Worm (Caenorhabditis elegans) whole organism, L4 larva: ENCODE data around the gene irld-38.

Source experiments
- R02D3.7 ChIP-seq: fragments of 150-350 bp; sonication (generic microtip); optimal IDR thresholded peaks from 3 replicates; lab custom pipeline; 2014; ENCODE audit warnings: missing biosample characterization, missing genetic modification characterization
- ama-1 ChIP-seq: fragments of 150-350 bp; optimal IDR thresholded peaks from 2 replicates; lab custom pipeline; 2014; ENCODE audit warnings: inconsistent platforms, mixed read lengths
- attf-4 ChIP-seq: sonication (generic microtip); optimal IDR thresholded peaks from 3 replicates; lab custom pipeline; 2017; ENCODE audit warnings: missing biosample characterization, missing genetic modification characterization
- ceh-32 ChIP-seq: sonication (generic microtip); optimal IDR thresholded peaks from 2 replicates; lab custom pipeline; 2016; ENCODE audit warnings: mild to moderate bottlenecking, missing genetic modification characterization, missing compliant biosample characterization; ENCODE audit not compliant: poor library complexity
- ceh-44 ChIP-seq: fragments of 200-800 bp; sonication (Bioruptor generic); IDR thresholded peaks from 2 replicates; pipeline ENCODE4 v1.3.6; 2022; ENCODE audit warnings: missing genetic modification reagents, missing genetic modification characterization, missing compliant biosample characterization
- ctbp-1 ChIP-seq: fragments of 200-800 bp; sonication (Bioruptor generic); IDR thresholded peaks from 2 replicates; pipeline ENCODE4 v1.3.6; 2022; ENCODE audit warnings: missing genetic modification reagents, missing genetic modification characterization, missing compliant biosample characterization
- daf-12 ChIP-seq: fragments of 150-350 bp; optimal IDR thresholded peaks from 2 replicates; lab custom pipeline; 2014; ENCODE audit warnings: missing biosample characterization, missing genetic modification reagents, missing genetic modification characterization
- dmd-9 ChIP-seq: fragments of 200-800 bp; sonication (Bioruptor generic); IDR thresholded peaks from 2 replicates; pipeline ENCODE4 v1.3.6; 2022; ENCODE audit warnings: missing genetic modification reagents, missing genetic modification characterization, missing compliant biosample characterization
- duxl-1 ChIP-seq: sonication (generic microtip); optimal IDR thresholded peaks from 2 replicates; lab custom pipeline; 2016; ENCODE audit warnings: mild to moderate bottlenecking, missing genetic modification characterization, moderate library complexity, missing compliant biosample characterization; ENCODE audit not compliant: poor library complexity
- fos-1 ChIP-seq: fragments of 150-350 bp; optimal IDR thresholded peaks from 2 replicates; lab custom pipeline; 2014; ENCODE audit warnings: missing biosample characterization, missing genetic modification characterization
- gei-8 ChIP-seq: fragments of 200-800 bp; sonication (Bioruptor generic); optimal IDR thresholded peaks from 2 replicates; lab custom pipeline; 2018; ENCODE audit warnings: mild to moderate bottlenecking, missing genetic modification characterization, missing compliant biosample characterization
- hif-1 ChIP-seq, 2 experiments: sonication (generic microtip); optimal IDR thresholded peaks; 2 replicates each; lab custom pipeline; 2016 to 2017; ENCODE audit warnings: missing compliant biosample characterization in 2 of 2, missing genetic modification characterization in 2 of 2, missing genetic modification reagents in 2 of 2, missing genotype in 2 of 2, mild to moderate bottlenecking in 1 of 2
- hlh-11 ChIP-seq: fragments of 200-800 bp; sonication (Bioruptor generic); optimal IDR thresholded peaks from 2 replicates; lab custom pipeline; 2018; ENCODE audit warnings: mild to moderate bottlenecking, missing genetic modification characterization, missing compliant biosample characterization
- jun-1 ChIP-seq: fragments of 150-350 bp; optimal IDR thresholded peaks from 2 replicates; lab custom pipeline; 2014; ENCODE audit warnings: missing biosample characterization, missing genetic modification reagents, missing genetic modification characterization
- lin-13 ChIP-seq: fragments of 150-350 bp; optimal IDR thresholded peaks from 2 replicates; lab custom pipeline; 2014; ENCODE audit warnings: missing biosample characterization, missing genetic modification reagents, missing genetic modification characterization
- lin-15B ChIP-seq: fragments of 150-350 bp; sonication (generic microtip); optimal IDR thresholded peaks from 3 replicates; lab custom pipeline; 2014; ENCODE audit warnings: missing biosample characterization, missing genetic modification characterization
- lin-39 ChIP-seq: fragments of 150-350 bp; optimal IDR thresholded peaks from 2 replicates; lab custom pipeline; 2014; ENCODE audit warnings: missing biosample characterization, missing genetic modification reagents, missing genetic modification characterization
- lir-3 ChIP-seq: sonication (generic microtip); optimal IDR thresholded peaks from 2 replicates; lab custom pipeline; 2016; ENCODE audit warnings: mild to moderate bottlenecking, missing genetic modification characterization, missing compliant biosample characterization
- lsy-2 ChIP-seq, 2 experiments: fragments of 150-350 bp in 1 of 2; sonication (generic microtip) in 1 of 2; optimal IDR thresholded peaks; 2 replicates each; lab custom pipeline; 2014 to 2017; ENCODE audit warnings: missing biosample characterization in 2 of 2, missing genetic modification characterization in 2 of 2
- mdl-1 ChIP-seq, 2 experiments: fragments of 150-350 bp in 1 of 2; sonication (generic microtip) in 1 of 2; optimal IDR thresholded peaks; 2 replicates each; lab custom pipeline; 2014 to 2017; ENCODE audit warnings: missing biosample characterization in 2 of 2, missing genetic modification characterization in 2 of 2
- mep-1 ChIP-seq: fragments of 150-350 bp; sonication (generic microtip); optimal IDR thresholded peaks from 3 replicates; lab custom pipeline; 2014; ENCODE audit warnings: missing biosample characterization, missing genetic modification characterization
- mxl-2 ChIP-seq: fragments of 200-800 bp; sonication (Bioruptor generic); conservative IDR thresholded peaks from 2 replicates; pipeline ENCODE4 v1.3.6; 2022; ENCODE audit warnings: missing genetic modification reagents, missing genetic modification characterization, missing compliant biosample characterization
- nhr-111 ChIP-seq: fragments of 200-800 bp; sonication (Bioruptor generic); optimal IDR thresholded peaks from 2 replicates; lab custom pipeline; 2018; ENCODE audit warnings: mild to moderate bottlenecking, missing genetic modification characterization, missing compliant biosample characterization
- nhr-237 ChIP-seq: sonication (generic microtip); optimal IDR thresholded peaks from 2 replicates; lab custom pipeline; 2017; ENCODE audit warnings: missing biosample characterization, missing genetic modification characterization
- nhr-42 ChIP-seq: fragments of 200-800 bp; sonication (Bioruptor generic); IDR thresholded peaks from 2 replicates; pipeline ENCODE4 v1.3.6; 2022; ENCODE audit warnings: missing genetic modification characterization, missing compliant biosample characterization
- nhr-77 ChIP-seq: fragments of 150-350 bp; optimal IDR thresholded peaks from 2 replicates; lab custom pipeline; 2014; ENCODE audit warnings: missing biosample characterization, missing genetic modification characterization
- pha-4 ChIP-seq, 2 experiments: fragments of 150-350 bp in 1 of 2; fragments of 200-800 bp in 1 of 2; sonication (Bioruptor generic) in 1 of 2; IDR thresholded peaks in 1 of 2; optimal IDR thresholded peaks in 1 of 2; 2 replicates each; pipeline versions ENCODE4 v1.3.6 to Lab custom; 2014 to 2022; ENCODE audit warnings: missing genetic modification characterization in 2 of 2, missing genetic modification reagents in 2 of 2, missing biosample characterization in 1 of 2, missing compliant biosample characterization in 1 of 2
- spr-1 ChIP-seq: sonication (generic microtip); optimal IDR thresholded peaks from 2 replicates; lab custom pipeline; 2016; ENCODE audit warnings: mild to moderate bottlenecking, missing genetic modification characterization, missing compliant biosample characterization
- tag-97 ChIP-seq: fragments of 200-800 bp; sonication (Bioruptor generic); IDR thresholded peaks from 2 replicates; pipeline ENCODE4 v1.3.6; 2022; ENCODE audit warnings: missing genetic modification characterization, missing compliant biosample characterization
- unc-62 ChIP-seq, 3 experiments: fragments of 150-350 bp in 1 of 3; sonication (generic microtip); optimal IDR thresholded peaks in 2 of 3; peaks in 1 of 3; 1 replicate in 1 of 3; 2 replicates in 2 of 3; lab custom pipeline; 2014 to 2017; ENCODE audit warnings: missing biosample characterization in 3 of 3, missing genetic modification characterization in 3 of 3, missing genetic modification reagents in 3 of 3, missing genotype in 1 of 3
- vab-7 ChIP-seq: fragments of 200-800 bp; sonication (Bioruptor generic); IDR thresholded peaks from 2 replicates; pipeline ENCODE4 v1.3.6; 2022; ENCODE audit warnings: missing genetic modification reagents, missing genetic modification characterization, missing compliant biosample characterization
- zfp-3 ChIP-seq: fragments of 200-800 bp; sonication (Bioruptor generic); conservative IDR thresholded peaks from 2 replicates; pipeline ENCODE4 v1.3.6; 2022; ENCODE audit warnings: missing genetic modification reagents, missing genetic modification characterization, missing compliant biosample characterization

The irld-38 gene

ce11 chrV:2999736-3000135 lies 32.5 kb downstream of the irld-38 start, which contains the start of gene srw-119:
TSS of gene srw-119 (minus strand) at chrV:2999836.
- TF ChIP-seq nhr-42 (GFP tag; lab: Robert Waterston, UW) (no peak), mxl-2 (GFP tag; lab: Robert Waterston, UW) (no peak), ama-1 (lab: Kevin White, UChicago) (no peak)

- TF ChIP-seq lin-13 (GFP tag; lab: Kevin White, UChicago), result no peak
- no peak for TF ChIP-seq spr-1 (tag; lab: Kevin White, UChicago)
- TF ChIP-seq mdl-1 (tag; optimal IDR thresholded peaks at IDR 0.05; lab: Kevin White, UChicago), result no peak
- TF ChIP-seq fos-1 (tag; lab: Kevin White, UChicago), result no peak
- TF ChIP-seq nhr-111 (GFP tag; lab: Kevin White, UChicago), result no peak
Measured at ce11 chrV:2996105-2996504, 36.1 kb downstream of the irld-38 start, which contains the start of gene srw-120. TSS of gene srw-120 (minus strand) at chrV:2996205.

- TF ChIP-seq ctbp-1 (GFP tag; lab: Robert Waterston, UW), result no peak
- no peak for TF ChIP-seq tag-97
- TF ChIP-seq hlh-11 (tag; lab: Kevin White, UChicago), result no peak
- TF ChIP-seq lin-15B, result no peak
- no peak for TF ChIP-seq ceh-44 (GFP tag; lab: Robert Waterston, UW)
- no peak for TF ChIP-seq mxl-2 (GFP tag; lab: Robert Waterston, UW)
- TF ChIP-seq lsy-2 (tag; optimal IDR thresholded peaks at IDR 0.05; lab: Kevin White, UChicago), result no peak
- no peak for TF ChIP-seq gei-8 (GFP tag; lab: Kevin White, UChicago)
- TF ChIP-seq, all 104 proteins: peak for 0
Measured at ce11 chrV:2993816-2994215, 38.4 kb downstream of the irld-38 start, which contains the start of gene srw-115. TSS of gene srw-115 (minus strand) at chrV:2993916.

- TF ChIP-seq unc-62 (GFP tag; optimal IDR thresholded peaks at IDR 0.05 in 1 of 2; lab: Kevin White, UChicago) (peak in 1 of 2 experiments; percentile 97), unc-62 (tag; optimal IDR thresholded peaks at IDR 0.05; lab: Kevin White, UChicago) (no peak), R02D3.7 (tag; lab: Kevin White, UChicago) (no peak)
Measured at ce11 chrV:2992060-2992459, 40.2 kb downstream of the irld-38 start.

ce11 chrV:2991485-2991884 lies 40.8 kb downstream of the irld-38 start, which contains the start of gene srw-121:
TSS of gene srw-121 (minus strand) at chrV:2991585.
- TF ChIP-seq zfp-3 (GFP tag; lab: Robert Waterston, UW) (no peak), hif-1 (tag; optimal IDR thresholded peaks at IDR 0.05; lab: Kevin White, UChicago) (no peak), attf-4 (no peak), vab-7 (no peak), nhr-77 (tag; lab: Kevin White, UChicago) (no peak), daf-12 (tag; lab: Kevin White, UChicago) (no peak), lin-39 (tag; lab: Kevin White, UChicago) (no peak), jun-1 (tag; lab: Kevin White, UChicago) (no peak), ceh-32 (no peak), lir-3 (tag; lab: Kevin White, UChicago) (no peak), ctbp-1 (GFP tag; lab: Robert Waterston, UW) (no peak), pha-4 (GFP tag; IDR thresholded peaks at IDR 0.05; lab: Robert Waterston, UW) (no peak), pha-4 (tag; optimal IDR thresholded peaks at IDR 0.05; lab: Kevin White, UChicago) (no peak), lin-13 (GFP tag; lab: Kevin White, UChicago) (no peak), dmd-9 (no peak), nhr-237 (no peak), mxl-2 (GFP tag; lab: Robert Waterston, UW) (no peak), mep-1 (tag; lab: Kevin White, UChicago) (no peak), duxl-1 (tag; lab: Kevin White, UChicago) (no peak), hlh-11 (tag; lab: Kevin White, UChicago) (no peak)
- TF ChIP-seq, all 104 proteins: peak for 0
